Fruit fly (Drosophila melanogaster): ENCODE measurements around the gene CG9119.

dm6 chr3L:1227303-1227797, 22.8 kb upstream of the CG9119 start, which contains the start of gene LysS:
- no peak for TF ChIP-seq kay (GFP tag; ENCODE audit: borderline replicate concordance)
- TF ChIP-seq CG7045 (GFP tag; optimal IDR thresholded peaks at IDR 0.05) = no peak

Data from whole organism, adult.